Worm (Caenorhabditis elegans): Measurements from ENCODE around the gene ador-1.

ce11 chrII:12482622-12483021 is 20.1 kb downstream of the ador-1 start, which contains the start of gene fbxb-102:
- TF ChIP-seq ref-1 (GFP tag; conservative IDR thresholded peaks at IDR 0.05) (no peak), flt-1 (GFP tag; IDR thresholded peaks at IDR 0.05) (no peak), ztf-23 (GFP tag; IDR thresholded peaks at IDR 0.05) (no peak)
